Worm (Caenorhabditis elegans) whole organism, L3 larva: Measurements from ENCODE around the gene F37A8.5.

Experiments
- R02D3.7 ChIP-seq: fragments of 150-350 bp; optimal IDR thresholded peaks from 2 replicates; lab custom pipeline; 2014; ENCODE audit warnings: missing biosample characterization, missing genetic modification characterization
- aly-2 ChIP-seq: fragments of 150-350 bp; optimal IDR thresholded peaks from 2 replicates; lab custom pipeline; 2014; ENCODE audit warnings: missing biosample characterization, missing genetic modification characterization
- ama-1 ChIP-seq: fragments of 150-350 bp; optimal IDR thresholded peaks from 2 replicates; lab custom pipeline; 2018
- ceh-28 ChIP-seq: fragments of 150-350 bp; optimal IDR thresholded peaks from 2 replicates; lab custom pipeline; 2014; ENCODE audit warnings: missing biosample characterization, missing genetic modification reagents, missing genetic modification characterization
- ceh-9 ChIP-seq: sonication (generic microtip); optimal IDR thresholded peaks from 2 replicates; lab custom pipeline; 2018; ENCODE audit warnings: missing biosample characterization, missing genetic modification characterization
- daf-12 ChIP-seq: fragments of 150-350 bp; optimal IDR thresholded peaks from 2 replicates; lab custom pipeline; 2014; ENCODE audit warnings: missing biosample characterization, missing genetic modification reagents, missing genetic modification characterization
- egl-27 ChIP-seq: sonication (generic microtip); optimal IDR thresholded peaks from 4 replicates; lab custom pipeline; 2017; ENCODE audit warnings: missing biosample characterization, missing genetic modification reagents, missing genetic modification characterization
- egl-5 ChIP-seq: fragments of 150-350 bp; optimal IDR thresholded peaks from 2 replicates; lab custom pipeline; 2017; ENCODE audit warnings: missing biosample characterization, missing genetic modification reagents, missing genetic modification characterization, inconsistent platforms
- elt-1 ChIP-seq: fragments of 150-350 bp; optimal IDR thresholded peaks from 2 replicates; lab custom pipeline; 2014; ENCODE audit warnings: missing biosample characterization, missing genetic modification characterization
- elt-2 ChIP-seq: sonication (generic microtip); optimal IDR thresholded peaks from 2 replicates; lab custom pipeline; 2016; ENCODE audit warnings: missing genetic modification reagents, mild to moderate bottlenecking, missing genetic modification characterization, missing compliant biosample characterization
- eor-1 ChIP-seq, 2 experiments: fragments of 150-350 bp; optimal IDR thresholded peaks; 2 replicates each; lab custom pipeline; 2014 to 2018; ENCODE audit warnings: missing biosample characterization in 2 of 2, missing genetic modification characterization in 2 of 2
- fkh-10 ChIP-seq: sonication (generic microtip); optimal IDR thresholded peaks from 2 replicates; lab custom pipeline; 2017; ENCODE audit warnings: missing biosample characterization, missing genetic modification reagents, missing genetic modification characterization
- fkh-2 ChIP-seq: fragments of 150-350 bp; optimal IDR thresholded peaks from 2 replicates; lab custom pipeline; 2014; ENCODE audit warnings: missing biosample characterization, missing genetic modification reagents, missing genetic modification characterization
- fos-1 ChIP-seq: fragments of 150-350 bp; optimal IDR thresholded peaks from 2 replicates; lab custom pipeline; 2014; ENCODE audit warnings: missing biosample characterization, missing genetic modification characterization
- hmg-11 ChIP-seq: sonication (generic microtip); optimal IDR thresholded peaks from 2 replicates; lab custom pipeline; 2016; ENCODE audit warnings: missing genetic modification characterization, missing compliant biosample characterization
- jun-1 ChIP-seq: fragments of 150-350 bp; optimal IDR thresholded peaks from 2 replicates; lab custom pipeline; 2014; ENCODE audit warnings: missing biosample characterization, missing genetic modification reagents, missing genetic modification characterization
- lin-15B ChIP-seq: fragments of 150-350 bp; optimal IDR thresholded peaks from 2 replicates; lab custom pipeline; 2014; ENCODE audit warnings: missing biosample characterization, missing genetic modification characterization
- lin-39 ChIP-seq: fragments of 150-350 bp; optimal IDR thresholded peaks from 2 replicates; lab custom pipeline; 2018; ENCODE audit warnings: missing biosample characterization, missing genetic modification reagents, missing genetic modification characterization
- lsy-12 ChIP-seq: sonication (generic microtip); optimal IDR thresholded peaks from 2 replicates; lab custom pipeline; 2016; ENCODE audit warnings: mild to moderate bottlenecking, missing genetic modification characterization, missing compliant biosample characterization
- mdl-1 ChIP-seq: fragments of 150-350 bp; optimal IDR thresholded peaks from 2 replicates; lab custom pipeline; 2014; ENCODE audit warnings: missing biosample characterization, missing genetic modification characterization
- nfya-1 ChIP-seq: sonication (generic microtip); optimal IDR thresholded peaks from 2 replicates; lab custom pipeline; 2017; ENCODE audit warnings: missing genetic modification characterization, mild to moderate bottlenecking, missing compliant biosample characterization, antibody characterized with exemption, moderate library complexity; ENCODE audit not compliant: insufficient read depth
- nhr-11 ChIP-seq: fragments of 150-350 bp; optimal IDR thresholded peaks from 2 replicates; lab custom pipeline; 2014; ENCODE audit warnings: missing biosample characterization, missing genetic modification characterization
- nhr-12 ChIP-seq: fragments of 150-350 bp; optimal IDR thresholded peaks from 2 replicates; lab custom pipeline; 2014; ENCODE audit warnings: missing biosample characterization, missing genetic modification characterization
- nhr-23 ChIP-seq: fragments of 150-350 bp; optimal IDR thresholded peaks from 2 replicates; lab custom pipeline; 2014; ENCODE audit warnings: missing biosample characterization, missing genetic modification reagents, missing genetic modification characterization
- nhr-237 ChIP-seq: fragments of 150-350 bp; optimal IDR thresholded peaks from 2 replicates; lab custom pipeline; 2014; ENCODE audit warnings: missing biosample characterization, missing genetic modification characterization
- nhr-25 ChIP-seq: sonication (generic microtip); optimal IDR thresholded peaks from 2 replicates; lab custom pipeline; 2017; ENCODE audit warnings: missing biosample characterization, missing genetic modification characterization
- nhr-28 ChIP-seq: fragments of 150-350 bp; optimal IDR thresholded peaks from 2 replicates; lab custom pipeline; 2014; ENCODE audit warnings: missing biosample characterization, missing genetic modification characterization
- nhr-43 ChIP-seq: sonication (generic microtip); optimal IDR thresholded peaks from 2 replicates; lab custom pipeline; 2016; ENCODE audit warnings: mild to moderate bottlenecking, missing genetic modification characterization, missing compliant biosample characterization; ENCODE audit not compliant: poor library complexity, severe bottlenecking
- nhr-67 ChIP-seq: fragments of 150-350 bp; optimal IDR thresholded peaks from 2 replicates; lab custom pipeline; 2014; ENCODE audit warnings: missing biosample characterization, missing genetic modification characterization
- nhr-77 ChIP-seq: fragments of 150-350 bp; optimal IDR thresholded peaks from 2 replicates; lab custom pipeline; 2014; ENCODE audit warnings: missing biosample characterization, missing genetic modification characterization
- pha-4 ChIP-seq: fragments of 150-350 bp; optimal IDR thresholded peaks from 2 replicates; lab custom pipeline; 2014; ENCODE audit warnings: missing biosample characterization, missing genetic modification reagents, missing genetic modification characterization
- pqm-1 ChIP-seq: fragments of 150-350 bp; optimal IDR thresholded peaks from 2 replicates; lab custom pipeline; 2017; ENCODE audit warnings: missing biosample characterization, missing genetic modification characterization, inconsistent platforms
- sea-2 ChIP-seq: fragments of 150-350 bp; sonication (generic microtip); optimal IDR thresholded peaks from 4 replicates; lab custom pipeline; 2014; ENCODE audit warnings: missing biosample characterization, missing genetic modification reagents, missing genetic modification characterization
- skn-1 ChIP-seq: fragments of 150-350 bp; optimal IDR thresholded peaks from 2 replicates; lab custom pipeline; 2014; ENCODE audit warnings: missing biosample characterization, missing genetic modification characterization
- snpc-4 ChIP-seq: fragments of 150-350 bp; optimal IDR thresholded peaks from 2 replicates; lab custom pipeline; 2014; ENCODE audit warnings: missing biosample characterization, missing genetic modification characterization
- tbx-2 ChIP-seq: sonication (generic microtip); optimal IDR thresholded peaks from 2 replicates; lab custom pipeline; 2016; ENCODE audit warnings: mild to moderate bottlenecking, missing genetic modification characterization, missing compliant biosample characterization
- unc-39 ChIP-seq: sonication (generic microtip); optimal IDR thresholded peaks from 4 replicates; lab custom pipeline; 2017; ENCODE audit warnings: missing biosample characterization, missing genetic modification characterization
- unc-62 ChIP-seq: fragments of 150-350 bp; sonication (generic microtip); optimal IDR thresholded peaks from 4 replicates; lab custom pipeline; 2014; ENCODE audit warnings: missing biosample characterization, missing genetic modification reagents, missing genetic modification characterization
- zag-1 ChIP-seq: fragments of 150-350 bp; optimal IDR thresholded peaks from 2 replicates; lab custom pipeline; 2014; ENCODE audit warnings: missing biosample characterization, missing genetic modification characterization
- ztf-11 ChIP-seq: fragments of 150-350 bp; optimal IDR thresholded peaks from 2 replicates; lab custom pipeline; 2014; ENCODE audit warnings: missing biosample characterization, missing genetic modification characterization
- ztf-4 ChIP-seq: fragments of 150-350 bp; optimal IDR thresholded peaks from 2 replicates; lab custom pipeline; 2014; ENCODE audit warnings: missing biosample characterization, missing genetic modification characterization

F37A8.5 gene

DNA sequence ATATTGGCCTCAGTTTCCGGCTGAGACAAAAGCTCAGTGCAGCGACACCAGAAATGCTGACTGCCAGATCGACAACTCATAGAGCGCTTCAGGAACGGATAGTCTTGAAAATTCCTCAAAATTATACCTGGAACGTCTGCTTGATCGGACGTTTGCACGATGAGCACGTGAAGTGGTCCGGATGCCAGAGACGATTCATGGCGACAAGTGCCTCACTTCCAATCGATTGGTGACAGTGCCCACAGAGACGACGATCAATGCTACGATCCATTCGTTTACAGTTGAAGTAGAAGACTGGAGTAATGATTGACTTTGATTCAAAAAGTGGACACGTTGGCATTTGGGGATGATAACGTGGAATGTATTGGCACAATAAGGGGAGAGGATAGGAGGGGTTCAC lies 29.9 kb downstream of the F37A8.5 start, which contains the start of gene Y1A5A.1:
TSS of gene Y1A5A.1 (minus strand) at position 294 of the 400 bp plus-strand sequence.
- TF ChIP-seq skn-1 (tag; lab: Kevin White, UChicago) (no peak), ztf-4 (tag; lab: Kevin White, UChicago) (no peak), eor-1 (tag; optimal IDR thresholded peaks at IDR 0.05; lab: Kevin White, UChicago) (no peak)

DNA sequence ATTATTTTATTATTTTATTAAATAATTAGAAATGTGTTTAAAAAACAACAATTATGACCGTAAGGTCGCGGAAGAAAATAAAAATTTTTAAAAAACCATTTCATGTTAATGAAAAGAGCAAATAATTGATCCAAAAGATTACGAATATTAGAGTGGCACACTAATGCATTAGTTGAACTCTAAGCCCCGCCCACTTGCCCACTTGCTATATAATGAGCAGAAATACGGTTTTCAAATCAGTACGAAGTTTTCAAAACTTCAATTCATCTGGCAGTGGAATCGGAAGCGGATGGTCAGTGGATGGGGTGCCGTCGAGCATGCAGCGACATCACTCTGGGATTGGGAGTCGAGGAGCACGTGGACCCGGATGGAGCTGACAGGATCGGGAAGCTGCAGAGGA lies 31.3 kb downstream of the F37A8.5 start, which contains the start of gene C36E8.6:
TSS of gene C36E8.6 (plus strand) at position 301 of the 400 bp plus-strand sequence.
- TF ChIP-seq pha-4 (tag; lab: Kevin White, UChicago) = no peak
- TF ChIP-seq, all 47 proteins: peak for 0

- TF ChIP-seq nfya-1 (tag; lab: Kevin White, UChicago) = peak; percentile 33
- no peak for TF ChIP-seq R02D3.7 (tag; lab: Kevin White, UChicago)
Measured at ce11 chrIII:3991362-3991761, 34.9 kb downstream of the F37A8.5 start.

ce11 chrIII:3992089-3992488 lies 35.7 kb downstream of the F37A8.5 start, which contains the start of gene glb-11:
TSS of gene glb-11 (minus strand) at chrIII:3992189.
- no peak for TF ChIP-seq ztf-11 (tag; lab: Kevin White, UChicago)
- TF ChIP-seq nhr-67 (tag; lab: Kevin White, UChicago) = no peak
- no peak for TF ChIP-seq egl-27 (tag; lab: Kevin White, UChicago)
- no peak for TF ChIP-seq nhr-12 (tag; lab: Kevin White, UChicago)
- TF ChIP-seq pha-4 (tag; lab: Kevin White, UChicago) = no peak
- no peak for TF ChIP-seq nhr-28
- TF ChIP-seq aly-2 (tag; lab: Kevin White, UChicago) = no peak
- TF ChIP-seq nhr-11 (tag; lab: Kevin White, UChicago) = no peak
- TF ChIP-seq lsy-12 = no peak
- no peak for TF ChIP-seq fkh-10 (GFP tag; lab: Kevin White, UChicago)
- no peak for TF ChIP-seq zag-1
- TF ChIP-seq unc-62 (GFP tag; lab: Kevin White, UChicago) = no peak
- TF ChIP-seq ceh-28 (tag; lab: Kevin White, UChicago) = no peak
- TF ChIP-seq unc-39 (tag; lab: Kevin White, UChicago) = no peak
- no peak for TF ChIP-seq nhr-25 (tag; lab: Kevin White, UChicago)
- no peak for TF ChIP-seq fkh-2
- no peak for TF ChIP-seq snpc-4 (tag; lab: Kevin White, UChicago)

ce11 chrIII:3994457-3994856 lies 38.0 kb downstream of the F37A8.5 start:
- TF ChIP-seq egl-5 (tag; lab: Kevin White, UChicago) = peak; percentile 29
- no peak for TF ChIP-seq nhr-23 (tag; lab: Kevin White, UChicago)
- no peak for TF ChIP-seq ztf-4 (tag; lab: Kevin White, UChicago)

ce11 chrIII:4004064-4004580 lies 47.7 kb downstream of the F37A8.5 start, which contains the start of gene tif-1A:
TSS of gene tif-1A (minus strand) at chrIII:4004114.
- TF ChIP-seq sea-2 = peak; percentile 21
- TF ChIP-seq lin-39 (tag; lab: Kevin White, UChicago) = peak; percentile 68
- TF ChIP-seq lin-15B = peak; percentile 78
- TF ChIP-seq ama-1 (lab: Kevin White, UChicago) = peak; percentile 61
- peak; percentile 54 for TF ChIP-seq nhr-43 (tag; lab: Kevin White, UChicago)
- TF ChIP-seq pha-4 (tag; lab: Kevin White, UChicago) = peak; percentile 96
- TF ChIP-seq snpc-4 (tag; lab: Kevin White, UChicago) = peak; percentile 82
- TF ChIP-seq egl-5 (tag; lab: Kevin White, UChicago) = peak; percentile 19
- peak; percentile 90 for TF ChIP-seq elt-2 (tag; lab: Kevin White, UChicago)
- peak; percentile 52 for TF ChIP-seq nhr-77 (tag; lab: Kevin White, UChicago)
- no peak for TF ChIP-seq elt-1 (tag; lab: Kevin White, UChicago)
- peak; percentile 65 for TF ChIP-seq tbx-2 (tag; lab: Kevin White, UChicago)
- no peak for TF ChIP-seq fkh-2
- no peak for TF ChIP-seq nhr-67 (tag; lab: Kevin White, UChicago)
- no peak for TF ChIP-seq fos-1 (tag; lab: Kevin White, UChicago)
- peak; percentile 82 for TF ChIP-seq jun-1 (tag; lab: Kevin White, UChicago)
- TF ChIP-seq daf-12 (tag; lab: Kevin White, UChicago) = no peak
- TF ChIP-seq lsy-12 = peak; percentile 83
- TF ChIP-seq hmg-11 = peak; percentile 88
- no peak for TF ChIP-seq mdl-1 (tag; lab: Kevin White, UChicago)
- no peak for TF ChIP-seq eor-1 (tag; optimal IDR thresholded peaks at IDR 0.05; lab: Kevin White, UChicago)
- no peak for TF ChIP-seq ceh-9
- no peak for TF ChIP-seq nhr-237 (tag; lab: Kevin White, UChicago)
- peak; percentile 84 for TF ChIP-seq nhr-23 (tag; lab: Kevin White, UChicago)
- peak; percentile 45 for TF ChIP-seq ceh-28 (tag; lab: Kevin White, UChicago)
- peak; percentile 68 for TF ChIP-seq R02D3.7 (tag; lab: Kevin White, UChicago)
- TF ChIP-seq nhr-25 (tag; lab: Kevin White, UChicago) = peak; percentile 66
- TF ChIP-seq nhr-11 (tag; lab: Kevin White, UChicago) = no peak
- TF ChIP-seq pqm-1 (tag; lab: Kevin White, UChicago) = peak; percentile 95
- peak; percentile 85 for TF ChIP-seq nfya-1 (tag; lab: Kevin White, UChicago)
